Worm (Caenorhabditis elegans) whole organism, early embryonic: ENCODE measurements around the gene F59C12.4.

Experiments
- B0310.2 ChIP-seq: sonication (generic microtip); optimal IDR thresholded peaks from 2 replicates; lab custom pipeline; 2016; ENCODE audit warnings: mild to moderate bottlenecking, missing genetic modification characterization, missing compliant biosample characterization
- F13C5.2 ChIP-seq: sonication (generic microtip); optimal IDR thresholded peaks from 2 replicates; lab custom pipeline; 2017; ENCODE audit warnings: mild to moderate bottlenecking, missing genetic modification characterization, inconsistent platforms, missing compliant biosample characterization
- ama-1 ChIP-seq: fragments of 150-350 bp; optimal IDR thresholded peaks from 2 replicates; lab custom pipeline; 2014
- ceh-36 ChIP-seq: sonication (generic microtip); optimal IDR thresholded peaks from 2 replicates; lab custom pipeline; 2016; ENCODE audit warnings: missing genetic modification characterization, inconsistent platforms, missing compliant biosample characterization
- flt-1 ChIP-seq: fragments of 200-800 bp; sonication (Bioruptor generic); IDR thresholded peaks from 2 replicates; pipeline ENCODE4 v1.3.6; 2022; ENCODE audit warnings: missing genetic modification characterization, missing compliant biosample characterization
- hmbx-1 ChIP-seq: sonication (generic microtip); optimal IDR thresholded peaks from 2 replicates; lab custom pipeline; 2016; ENCODE audit warnings: mild to moderate bottlenecking, missing genetic modification characterization, missing compliant biosample characterization
- sea-1 ChIP-seq: fragments of 200-800 bp; sonication (Bioruptor generic); conservative IDR thresholded peaks from 2 replicates; pipeline ENCODE4 v1.3.6; 2022; ENCODE audit warnings: missing genetic modification characterization, missing compliant biosample characterization
- tbx-37 ChIP-seq: fragments of 200-800 bp; sonication (Bioruptor generic); conservative IDR thresholded peaks from 2 replicates; pipeline ENCODE4 v1.3.6; 2022; ENCODE audit warnings: missing genetic modification reagents, missing genetic modification characterization, missing compliant biosample characterization
- tra-4 ChIP-seq: sonication (generic microtip); optimal IDR thresholded peaks from 2 replicates; lab custom pipeline; 2017; ENCODE audit warnings: missing genetic modification characterization, missing compliant biosample characterization

DNA sequence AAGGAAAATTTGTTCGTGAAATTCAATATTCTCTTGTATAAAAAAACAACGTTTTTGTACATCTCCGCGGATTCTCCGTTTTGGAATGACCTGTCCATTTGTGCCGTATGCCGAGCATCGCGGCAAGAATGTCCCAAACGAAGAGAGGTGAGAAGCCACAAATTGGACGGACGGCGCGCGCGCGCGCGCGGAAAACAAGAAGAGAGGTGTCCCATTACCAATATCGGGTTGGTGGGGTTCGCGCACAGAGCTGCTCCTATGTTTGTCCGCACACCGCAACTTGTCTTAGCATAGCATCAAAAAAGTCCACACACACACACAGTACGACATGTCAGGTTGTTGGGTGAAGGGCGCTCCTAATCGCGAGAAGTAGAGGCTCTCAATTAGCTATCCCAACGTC is 10.9 kb downstream of the F59C12.4 start:
- TF ChIP-seq hmbx-1 (tag; lab: Kevin White, UChicago) (no peak), tra-4 (tag; lab: Kevin White, UChicago) (no peak), flt-1 (GFP tag; lab: Robert Waterston, UW) (no peak), ama-1 (no peak), sea-1 (GFP tag; lab: Robert Waterston, UW) (no peak), tbx-37 (GFP tag; lab: Robert Waterston, UW) (no peak), ceh-36 (no peak), F13C5.2 (tag; lab: Kevin White, UChicago) (no peak), B0310.2 (no peak)
